Worm (Caenorhabditis elegans): Measurements from ENCODE around the gene W01B6.4.
A peak's percentile ranks its signal among the peaks of the same experiment; 100 is the strongest.

The W01B6.4 gene

ce11 chrIV:10056138-10056537 lies 19.1 kb upstream of the W01B6.4 start, which contains the start of gene T04B2.7:
T04B2.7 (minus strand) TSS chrIV:10056238.
- TF ChIP-seq ceh-83 (GFP tag; optimal IDR thresholded peaks at IDR 0.05) (no peak), elt-3 (tag; optimal IDR thresholded peaks at IDR 0.05) (no peak), ham-2 (GFP tag; optimal IDR thresholded peaks at IDR 0.05) (no peak), mab-5 (tag; optimal IDR thresholded peaks at IDR 0.05) (no peak), sptf-1 (tag; optimal IDR thresholded peaks at IDR 0.05) (no peak), unc-120 (tag; optimal IDR thresholded peaks at IDR 0.05; ENCODE audit: poor library complexity, severe bottlenecking) (no peak), bed-3 (GFP tag; optimal IDR thresholded peaks at IDR 0.05) (no peak), unc-39 (tag; optimal IDR thresholded peaks at IDR 0.05) (no peak), unc-62 (GFP tag; optimal IDR thresholded peaks at IDR 0.05) (no peak), sem-2 (GFP tag; optimal IDR thresholded peaks at IDR 0.05) (no peak), M03D4.4 (tag; optimal IDR thresholded peaks at IDR 0.05) (no peak)

DNA sequence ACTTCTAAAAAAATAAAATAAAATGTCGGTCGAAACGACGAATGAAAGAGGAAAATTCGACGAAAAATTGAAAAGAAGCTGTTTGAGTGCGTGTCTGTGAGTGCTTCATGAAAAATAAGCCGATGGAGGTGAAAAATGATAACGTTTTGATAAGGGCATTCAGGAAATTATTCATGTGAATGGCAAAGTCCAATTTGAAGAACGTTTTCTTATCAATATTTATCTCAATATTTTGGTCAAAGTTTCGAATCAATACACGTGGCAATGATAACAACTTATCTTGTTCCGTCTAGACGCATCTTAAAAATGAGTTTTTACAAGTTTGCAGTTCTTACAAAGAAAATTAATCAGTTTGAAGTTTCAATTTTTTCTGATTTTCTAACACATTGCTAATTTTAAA lies 16.1 kb upstream of the W01B6.4 start:
- TF ChIP-seq snpc-4 (tag; optimal IDR thresholded peaks at IDR 0.05) (no peak), hlh-1 (tag; optimal IDR thresholded peaks at IDR 0.05) (no peak)

ce11 chrIV:10060795-10061194 lies 14.5 kb upstream of the W01B6.4 start:
- no peak for TF ChIP-seq ceh-43 (GFP tag; optimal IDR thresholded peaks at IDR 0.05)
- no peak for TF ChIP-seq unc-62 (GFP tag; optimal IDR thresholded peaks at IDR 0.05)
- no peak for TF ChIP-seq nhr-237 (tag; optimal IDR thresholded peaks at IDR 0.05)
- TF ChIP-seq nhr-2 (tag; optimal IDR thresholded peaks at IDR 0.05): no peak
- no peak for TF ChIP-seq flh-1 (GFP tag; optimal IDR thresholded peaks at IDR 0.05)
- no peak for TF ChIP-seq lsy-2 (tag; optimal IDR thresholded peaks at IDR 0.05)
- no peak for TF ChIP-seq ceh-83 (GFP tag; optimal IDR thresholded peaks at IDR 0.05)
- no peak for TF ChIP-seq sptf-1 (tag; optimal IDR thresholded peaks at IDR 0.05)
- no peak for TF ChIP-seq mab-5 (tag; optimal IDR thresholded peaks at IDR 0.05)
- no peak for TF ChIP-seq hlh-1 (tag; optimal IDR thresholded peaks at IDR 0.05)
- TF ChIP-seq zip-8 (tag; optimal IDR thresholded peaks at IDR 0.05): no peak
- TF ChIP-seq unc-39 (tag; optimal IDR thresholded peaks at IDR 0.05): no peak
- TF ChIP-seq cnd-1 (tag; optimal IDR thresholded peaks at IDR 0.05): no peak
- TF ChIP-seq nhr-76 (tag; optimal IDR thresholded peaks at IDR 0.05): no peak
- TF ChIP-seq ham-2 (GFP tag; optimal IDR thresholded peaks at IDR 0.05): no peak
- TF ChIP-seq blmp-1 (tag; optimal IDR thresholded peaks at IDR 0.05): no peak
- no peak for TF ChIP-seq elt-1 (tag; optimal IDR thresholded peaks at IDR 0.05; ENCODE audit: borderline replicate concordance, insufficient read depth)
- no peak for TF ChIP-seq ceh-39 (tag; optimal IDR thresholded peaks at IDR 0.05)
- TF ChIP-seq mls-2 (tag; optimal IDR thresholded peaks at IDR 0.05): no peak
- TF ChIP-seq drap-1 (GFP tag; optimal IDR thresholded peaks at IDR 0.05): no peak

- TF ChIP-seq ces-1 (GFP tag; optimal IDR thresholded peaks at IDR 0.05): peak; percentile 22
- no peak for TF ChIP-seq ceh-83 (GFP tag; optimal IDR thresholded peaks at IDR 0.05)
Measured at ce11 chrIV:10062728-10063127, 12.5 kb upstream of the W01B6.4 start, which contains the start of gene ipla-7. ipla-7 (minus strand) TSS chrIV:10062849.

DNA sequence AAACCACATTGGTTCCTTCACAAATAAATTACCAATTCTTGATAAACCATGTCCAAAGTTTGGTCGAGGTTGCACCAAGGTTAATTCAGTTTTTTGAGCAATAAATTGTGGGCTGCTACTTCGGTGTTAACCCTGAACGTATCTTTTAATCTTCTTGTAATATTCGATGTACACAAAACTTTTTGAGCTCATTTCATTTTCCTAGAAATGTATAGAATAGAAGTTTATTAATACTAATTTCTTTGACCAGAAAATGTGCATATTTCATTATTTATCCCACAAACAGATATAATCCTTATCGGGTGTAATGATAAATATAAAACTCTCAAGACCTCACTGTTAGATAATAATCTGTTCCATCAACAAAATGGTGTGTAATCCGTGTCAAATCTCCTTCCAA lies 11.3 kb upstream of the W01B6.4 start:
- no peak for TF ChIP-seq unc-39 (tag; optimal IDR thresholded peaks at IDR 0.05)
- no peak for TF ChIP-seq unc-120 (tag; optimal IDR thresholded peaks at IDR 0.05; ENCODE audit: poor library complexity, severe bottlenecking)
- TF ChIP-seq drap-1 (GFP tag; optimal IDR thresholded peaks at IDR 0.05): no peak
- TF ChIP-seq hlh-1 (tag; optimal IDR thresholded peaks at IDR 0.05): no peak
- TF ChIP-seq ceh-39 (tag; optimal IDR thresholded peaks at IDR 0.05): no peak
- no peak for TF ChIP-seq lin-13 (tag; optimal IDR thresholded peaks at IDR 0.05)
- no peak for TF ChIP-seq ham-2 (GFP tag; optimal IDR thresholded peaks at IDR 0.05)
- no peak for TF ChIP-seq mls-2 (tag; optimal IDR thresholded peaks at IDR 0.05)
- no peak for TF ChIP-seq elt-3 (tag; optimal IDR thresholded peaks at IDR 0.05)
- no peak for TF ChIP-seq zip-8 (tag; optimal IDR thresholded peaks at IDR 0.05)
- TF ChIP-seq nhr-76 (tag; optimal IDR thresholded peaks at IDR 0.05): no peak
- no peak for TF ChIP-seq lsy-2 (tag; optimal IDR thresholded peaks at IDR 0.05)
- no peak for TF ChIP-seq ces-1 (GFP tag; optimal IDR thresholded peaks at IDR 0.05)
- no peak for TF ChIP-seq pha-4 (tag; optimal IDR thresholded peaks at IDR 0.05)
- no peak for TF ChIP-seq nhr-12 (tag; optimal IDR thresholded peaks at IDR 0.05)

ce11 chrIV:10065159-10065558 lies 10.1 kb upstream of the W01B6.4 start:
- TF ChIP-seq ceh-43 (GFP tag; optimal IDR thresholded peaks at IDR 0.05) (no peak), flh-1 (GFP tag; optimal IDR thresholded peaks at IDR 0.05) (no peak), unc-62 (GFP tag; optimal IDR thresholded peaks at IDR 0.05) (peak; percentile 98), ham-2 (GFP tag; optimal IDR thresholded peaks at IDR 0.05) (no peak), elt-1 (tag; optimal IDR thresholded peaks at IDR 0.05; ENCODE audit: borderline replicate concordance, insufficient read depth) (no peak)

Measured in whole organism, mixed stage, embryonic.